Worm (Caenorhabditis elegans): ENCODE results near the gene dpy-6.
A peak's percentile ranks its signal among the peaks of the same experiment; 100 is the strongest.

dpy-6 gene

DNA sequence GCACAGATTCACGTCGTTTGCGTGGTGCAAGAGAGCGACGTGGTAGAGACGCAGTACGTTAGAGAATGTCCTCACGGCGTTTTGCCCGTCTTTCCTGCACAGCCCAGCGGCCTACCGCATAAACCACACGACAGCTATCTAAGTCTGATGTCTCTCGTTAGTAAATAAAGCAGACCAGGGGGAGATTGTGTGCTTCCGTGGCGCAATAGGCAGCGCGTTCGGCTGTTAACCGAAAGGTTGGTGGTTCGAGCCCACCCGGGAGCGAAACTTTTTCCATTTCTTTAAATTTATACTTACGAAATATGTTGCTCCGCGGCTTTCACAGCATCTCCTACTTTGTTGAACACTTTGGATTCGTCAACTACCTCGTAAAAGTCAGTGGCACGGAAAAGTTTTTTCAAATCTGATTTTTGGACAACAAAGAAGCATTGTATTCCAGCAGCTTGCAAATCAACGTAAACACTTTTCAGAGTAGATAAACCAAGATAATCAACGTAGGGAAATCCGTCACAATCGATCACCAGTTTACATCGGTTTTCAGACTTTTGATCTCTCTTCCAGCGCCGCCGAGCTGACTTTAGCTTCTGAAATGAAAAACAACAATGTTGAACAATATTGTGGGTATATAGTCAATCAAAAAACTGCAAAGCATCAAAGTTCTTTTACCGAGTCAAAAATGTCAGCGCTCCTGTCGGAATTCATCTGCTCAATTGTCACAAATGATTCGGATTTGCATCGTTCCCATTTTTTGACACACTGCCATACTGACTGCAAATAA, 50.9 kb downstream of the dpy-6 start (continued):
- TF ChIP-seq hmg-1.1 (GFP tag; IDR thresholded peaks at IDR 0.05) (peak; percentile 99), lsy-2 (tag; optimal IDR thresholded peaks at IDR 0.05) (peak; percentile 41 to 79), F49E8.2 (tag; optimal IDR thresholded peaks at IDR 0.05; ENCODE audit: borderline replicate concordance) (peak; percentile 79), tra-1 (GFP tag; IDR thresholded peaks at IDR 0.05) (peak; percentile 98), zip-2 (tag; optimal IDR thresholded peaks at IDR 0.05) (peak; percentile 83), mxl-3 (GFP tag; optimal IDR thresholded peaks at IDR 0.05) (peak; percentile 82), hif-1 (tag; optimal IDR thresholded peaks at IDR 0.05) (peak; percentile 51 to 86), R02D3.7 (tag; optimal IDR thresholded peaks at IDR 0.05) (no peak), T20F7.1 (GFP tag; optimal IDR thresholded peaks at IDR 0.05) (peak; percentile 78), dmd-8 (GFP tag; IDR thresholded peaks at IDR 0.05) (peak; percentile 97)

Data from whole organism, L4 larva.